Fruit fly (Drosophila melanogaster) S2 (cell line): ENCODE results near the gene CG15293.

Experiments
- CG8478 ChIP-seq: fragments of >200 bp; optimal IDR thresholded peaks from 2 replicates; lab custom pipeline; 2018
- CTCF ChIP-seq, 2 experiments: fragments of >200 bp; optimal IDR thresholded peaks; 2 replicates each; lab custom pipeline; 2018

DNA sequence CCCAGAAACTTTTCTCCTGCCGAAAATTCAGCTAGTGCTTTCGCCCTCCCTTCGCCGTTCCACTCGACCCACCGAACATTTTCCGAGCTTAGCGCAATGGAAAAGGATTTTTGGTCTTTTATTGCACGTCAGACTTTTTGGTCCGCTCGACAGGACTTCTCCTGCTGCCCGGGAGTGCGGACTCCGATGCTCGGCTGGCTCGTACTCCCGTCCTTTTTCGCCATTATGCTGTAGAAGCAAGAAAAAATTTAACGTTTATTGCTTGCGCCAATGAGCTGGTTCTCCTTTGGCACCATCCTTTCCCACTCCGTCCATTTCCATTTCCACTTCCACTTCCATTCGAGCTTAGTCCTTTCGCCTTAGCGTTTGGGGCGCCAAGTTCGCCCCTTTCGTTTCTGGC, 16.4 kb upstream of the CG15293 start:
- TF ChIP-seq CG8478, result no peak
- TF ChIP-seq CTCF (optimal IDR thresholded peaks at IDR 0.05; lab: Kevin White, UChicago), result no peak
